Worm (Caenorhabditis elegans) whole organism, L2 larva: ENCODE data around the gene F08G12.5.

ENCODE experiments used
- ama-1 ChIP-seq: fragments of 150-350 bp; optimal IDR thresholded peaks from 2 replicates; lab custom pipeline; 2018; ENCODE audit warnings: inconsistent platforms
- egl-27 ChIP-seq: sonication (generic microtip); optimal IDR thresholded peaks from 3 replicates; lab custom pipeline; 2017; ENCODE audit warnings: missing biosample characterization, missing genetic modification reagents, missing genetic modification characterization
- elt-1 ChIP-seq: fragments of 150-350 bp; optimal IDR thresholded peaks from 2 replicates; lab custom pipeline; 2014; ENCODE audit warnings: missing biosample characterization, missing genetic modification characterization
- gmeb-1 ChIP-seq: fragments of 150-350 bp; optimal IDR thresholded peaks from 2 replicates; lab custom pipeline; 2014; ENCODE audit warnings: missing biosample characterization, missing genetic modification characterization
- lin-13 ChIP-seq: fragments of 150-350 bp; optimal IDR thresholded peaks from 2 replicates; lab custom pipeline; 2014; ENCODE audit warnings: missing biosample characterization, missing genetic modification reagents, missing genetic modification characterization
- lsy-2 ChIP-seq, 2 experiments: fragments of 150-350 bp in 1 of 2; sonication (generic microtip) in 1 of 2; optimal IDR thresholded peaks; 2 replicates each; lab custom pipeline; 2014 to 2017; ENCODE audit warnings: missing biosample characterization in 2 of 2, missing genetic modification characterization in 2 of 2
- nhr-23 ChIP-seq: fragments of 150-350 bp; optimal IDR thresholded peaks from 2 replicates; lab custom pipeline; 2014; ENCODE audit warnings: missing biosample characterization, missing genetic modification reagents, missing genetic modification characterization
- nhr-6 ChIP-seq: fragments of 150-350 bp; optimal IDR thresholded peaks from 2 replicates; lab custom pipeline; 2014; ENCODE audit warnings: missing biosample characterization, missing genetic modification characterization
- skn-1 ChIP-seq: sonication (generic microtip); optimal IDR thresholded peaks from 2 replicates; lab custom pipeline; 2017; ENCODE audit warnings: missing biosample characterization, missing genetic modification characterization
- snpc-4 ChIP-seq: fragments of 150-350 bp; optimal IDR thresholded peaks from 2 replicates; lab custom pipeline; 2014; ENCODE audit warnings: missing biosample characterization, missing genetic modification characterization

DNA sequence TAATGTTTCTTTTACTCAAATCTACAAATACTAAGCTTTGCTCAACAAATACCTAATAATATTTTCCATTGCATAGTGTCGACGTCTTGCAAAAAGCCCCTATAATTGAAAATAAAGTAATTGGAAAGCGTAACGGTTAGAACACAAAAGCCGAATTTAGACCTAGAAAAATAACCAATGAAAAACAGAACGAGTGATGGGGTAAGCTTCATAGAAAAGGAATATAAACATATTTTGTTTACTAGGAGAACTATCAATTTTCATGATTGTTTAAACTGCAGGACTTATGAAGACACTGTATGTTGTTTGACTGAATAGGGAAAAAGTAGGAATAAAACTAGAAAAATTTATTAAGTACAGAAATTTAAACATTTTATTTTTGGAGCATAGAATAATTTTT is 23.8 kb downstream of the F08G12.5 start, which contains the start of gene F38B2.3:
- TF ChIP-seq nhr-6 (tag; lab: Kevin White, UChicago) (no peak), gmeb-1 (no peak), skn-1 (no peak), egl-27 (no peak), nhr-23 (tag; lab: Kevin White, UChicago) (no peak), elt-1 (no peak), lin-13 (GFP tag; lab: Kevin White, UChicago) (no peak), snpc-4 (tag; lab: Kevin White, UChicago) (no peak), lsy-2 (tag; optimal IDR thresholded peaks at IDR 0.05; lab: Kevin White, UChicago) (no peak), ama-1 (no peak)
